Fruit fly (Drosophila melanogaster): Measurements from ENCODE around the gene Gk1.

dm6 chr3L:234337-234736 lies 28.7 kb upstream of the Gk1 start:
- no peak for TF ChIP-seq Dfd (GFP tag; optimal IDR thresholded peaks at IDR 0.05)
- no peak for TF ChIP-seq Jra (GFP tag; optimal IDR thresholded peaks at IDR 0.05)
- TF ChIP-seq OdsH (GFP tag; optimal IDR thresholded peaks at IDR 0.05): no peak
- no peak for TF ChIP-seq jim (GFP tag; optimal IDR thresholded peaks at IDR 0.05)
- TF ChIP-seq Myc (optimal IDR thresholded peaks at IDR 0.05): no peak
- no peak for TF ChIP-seq br (GFP tag; optimal IDR thresholded peaks at IDR 0.05)
- no peak for TF ChIP-seq N (GFP tag; optimal IDR thresholded peaks at IDR 0.05)
- TF ChIP-seq dsf (GFP tag; optimal IDR thresholded peaks at IDR 0.05; ENCODE audit: borderline replicate concordance): no peak
- no peak for TF ChIP-seq Hr83 (GFP tag; optimal IDR thresholded peaks at IDR 0.05; ENCODE audit: poor library complexity, severe bottlenecking)
- TF ChIP-seq usp (GFP tag; optimal IDR thresholded peaks at IDR 0.05): no peak
- no peak for TF ChIP-seq woc (GFP tag; optimal IDR thresholded peaks at IDR 0.05)
- no peak for TF ChIP-seq Abd-B (GFP tag; optimal IDR thresholded peaks at IDR 0.05)
- no peak for TF ChIP-seq foxo (GFP tag; optimal IDR thresholded peaks at IDR 0.05)
- TF ChIP-seq dl (GFP tag; optimal IDR thresholded peaks at IDR 0.05; ENCODE audit: insufficient read depth in 1 of 2, partially characterized antibody in 2 of 2): no peak

Measured in whole organism, wandering third instar larva.